Fruit fly (Drosophila melanogaster) whole organism, pupa: ENCODE data around the gene Cp19.

ENCODE experiments used
- CG10348 ChIP-seq: fragments of 200-800 bp; sonication (Bioruptor generic); IDR thresholded peaks from 2 replicates; pipeline ENCODE4 v1.3.6; 2022; ENCODE audit warnings: missing biosample characterization, missing genetic modification characterization
- CG13204 ChIP-seq: fragments of 200-800 bp; sonication (Bioruptor generic); optimal IDR thresholded peaks from 2 replicates; lab custom pipeline; 2018; ENCODE audit warnings: missing biosample characterization, mild to moderate bottlenecking, missing genetic modification characterization, moderate library complexity
- CG32121 ChIP-seq: fragments of 200-800 bp; sonication (Bioruptor generic); IDR thresholded peaks from 2 replicates; pipeline ENCODE4 v1.3.6; 2022; ENCODE audit warnings: missing biosample characterization, missing genetic modification characterization
- D1 ChIP-seq: fragments of 200-800 bp; sonication (Bioruptor generic); optimal IDR thresholded peaks from 2 replicates; lab custom pipeline; 2018; ENCODE audit warnings: missing biosample characterization, mild to moderate bottlenecking, missing genetic modification characterization, moderate library complexity
- Snoo ChIP-seq: fragments of 200-800 bp; sonication (Bioruptor generic); optimal IDR thresholded peaks from 3 replicates; lab custom pipeline; 2017; ENCODE audit warnings: missing biosample characterization, mild to moderate bottlenecking, missing genetic modification characterization, inconsistent platforms

- peak; percentile 97 for TF ChIP-seq CG10348 (GFP tag; lab: Robert Waterston, UW)
- peak; percentile 98 for TF ChIP-seq Snoo (tag; lab: Kevin White, UChicago)
- no peak for TF ChIP-seq D1 (tag; lab: Kevin White, UChicago)
- peak; percentile 97 for TF ChIP-seq CG32121 (GFP tag; lab: Robert Waterston, UW)
- TF ChIP-seq CG13204 (GFP tag; lab: Kevin White, UChicago) = peak; percentile 87
Observed at dm6 chr3L:8721145-8721544, 8.5 kb upstream of the Cp19 start, which contains the start of the genes CG32022 and CG6511.
